Fruit fly (Drosophila melanogaster): ENCODE data around the gene Bsg.

Bsg gene

DNA sequence CACCGCTTCAGTTG, at the start of gene Bsg:
TSS of gene Bsg (plus strand) at position 8 of the 14 bp plus-strand sequence.
- TF ChIP-seq psq (optimal IDR thresholded peaks at IDR 0.05) (no peak), Dll (optimal IDR thresholded peaks at IDR 0.05) (no peak), EcR (GFP tag; optimal IDR thresholded peaks at IDR 0.05) (no peak), CG8478 (optimal IDR thresholded peaks at IDR 0.05) (no peak), usp (GFP tag; optimal IDR thresholded peaks at IDR 0.05) (no peak), pan (optimal IDR thresholded peaks at IDR 0.05) (no peak)

- TF ChIP-seq usp (GFP tag; optimal IDR thresholded peaks at IDR 0.05) (no peak), CG8478 (optimal IDR thresholded peaks at IDR 0.05) (no peak), EcR (GFP tag; optimal IDR thresholded peaks at IDR 0.05) (no peak), Dll (optimal IDR thresholded peaks at IDR 0.05) (no peak), psq (optimal IDR thresholded peaks at IDR 0.05) (no peak), pan (optimal IDR thresholded peaks at IDR 0.05) (no peak)
These were observed 49.5 kb upstream of the Bsg start for dm6 chr2L:8033756-8034155.

dm6 chr2L:8034734-8035133, 48.5 kb upstream of the Bsg start:
- TF ChIP-seq CG8478 (optimal IDR thresholded peaks at IDR 0.05) (no peak), psq (optimal IDR thresholded peaks at IDR 0.05) (no peak), pan (optimal IDR thresholded peaks at IDR 0.05) (no peak), EcR (GFP tag; optimal IDR thresholded peaks at IDR 0.05) (no peak), usp (GFP tag; optimal IDR thresholded peaks at IDR 0.05) (no peak), Dll (optimal IDR thresholded peaks at IDR 0.05) (no peak)

- no peak for TF ChIP-seq CG8478 (optimal IDR thresholded peaks at IDR 0.05)
- TF ChIP-seq psq (optimal IDR thresholded peaks at IDR 0.05) = no peak
- TF ChIP-seq Dll (optimal IDR thresholded peaks at IDR 0.05) = no peak
- TF ChIP-seq EcR (GFP tag; optimal IDR thresholded peaks at IDR 0.05) = no peak
- TF ChIP-seq usp (GFP tag; optimal IDR thresholded peaks at IDR 0.05) = no peak
- no peak for TF ChIP-seq pan (optimal IDR thresholded peaks at IDR 0.05)
These were observed 43.5 kb upstream of the Bsg start, which contains the start of gene CG7367 for dm6 chr2L:8039688-8040087. TSS of gene CG7367 (minus strand) at chr2L:8039788.

dm6 chr2L:8040872-8041271, 42.3 kb upstream of the Bsg start, which contains the start of gene CCDC53:
TSS of gene CCDC53 (plus strand) at chr2L:8041106.
- TF ChIP-seq EcR (GFP tag; optimal IDR thresholded peaks at IDR 0.05) (no peak), usp (GFP tag; optimal IDR thresholded peaks at IDR 0.05) (no peak), pan (optimal IDR thresholded peaks at IDR 0.05) (no peak), psq (optimal IDR thresholded peaks at IDR 0.05) (no peak), Dll (optimal IDR thresholded peaks at IDR 0.05) (no peak), CG8478 (optimal IDR thresholded peaks at IDR 0.05) (no peak)

DNA sequence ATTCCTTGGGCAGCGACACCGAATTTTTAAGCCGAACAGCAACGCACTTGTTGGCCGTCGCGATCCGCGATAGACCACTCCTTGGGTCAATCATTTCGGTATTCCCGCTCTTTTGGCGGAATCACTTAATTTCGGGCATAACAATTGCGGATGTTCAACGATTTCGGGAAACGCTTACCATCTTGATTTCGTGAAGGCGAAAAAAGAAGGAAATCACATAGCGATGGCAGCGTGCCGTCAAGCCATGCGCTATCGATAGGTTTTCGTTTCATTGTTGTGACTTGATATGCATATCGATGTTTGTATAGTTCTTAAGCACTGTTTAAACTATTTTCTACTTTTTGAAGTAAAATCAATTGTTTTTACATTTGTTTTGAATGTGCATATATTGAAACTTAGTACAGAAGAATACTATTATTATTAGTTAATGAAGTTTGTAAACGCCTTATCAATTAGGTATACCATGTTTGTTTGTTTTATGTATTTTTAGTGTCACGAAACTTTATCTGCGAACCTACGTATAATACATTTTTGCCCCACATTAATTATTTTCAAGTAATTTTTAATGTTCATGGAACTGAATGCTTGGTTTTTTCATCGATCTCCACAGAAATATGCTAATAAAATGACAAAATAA, 40.5 kb upstream of the Bsg start, which contains the start of gene RpL36A:
TSS of gene RpL36A (minus strand) at position 265 of the 637 bp plus-strand sequence.
- TF ChIP-seq pan (optimal IDR thresholded peaks at IDR 0.05) (no peak), CG8478 (optimal IDR thresholded peaks at IDR 0.05) (no peak), usp (GFP tag; optimal IDR thresholded peaks at IDR 0.05) (no peak), EcR (GFP tag; optimal IDR thresholded peaks at IDR 0.05) (no peak), Dll (optimal IDR thresholded peaks at IDR 0.05) (no peak), psq (optimal IDR thresholded peaks at IDR 0.05) (no peak)

- TF ChIP-seq EcR (GFP tag; optimal IDR thresholded peaks at IDR 0.05) (no peak), CG8478 (optimal IDR thresholded peaks at IDR 0.05) (no peak), psq (optimal IDR thresholded peaks at IDR 0.05) (no peak), Dll (optimal IDR thresholded peaks at IDR 0.05) (no peak), pan (optimal IDR thresholded peaks at IDR 0.05) (no peak), usp (GFP tag; optimal IDR thresholded peaks at IDR 0.05) (no peak)
These were observed 39.9 kb upstream of the Bsg start, which contains the start of gene Megf8 for dm6 chr2L:8043282-8043668. TSS of gene Megf8 (plus strand) at chr2L:8043471.

DNA sequence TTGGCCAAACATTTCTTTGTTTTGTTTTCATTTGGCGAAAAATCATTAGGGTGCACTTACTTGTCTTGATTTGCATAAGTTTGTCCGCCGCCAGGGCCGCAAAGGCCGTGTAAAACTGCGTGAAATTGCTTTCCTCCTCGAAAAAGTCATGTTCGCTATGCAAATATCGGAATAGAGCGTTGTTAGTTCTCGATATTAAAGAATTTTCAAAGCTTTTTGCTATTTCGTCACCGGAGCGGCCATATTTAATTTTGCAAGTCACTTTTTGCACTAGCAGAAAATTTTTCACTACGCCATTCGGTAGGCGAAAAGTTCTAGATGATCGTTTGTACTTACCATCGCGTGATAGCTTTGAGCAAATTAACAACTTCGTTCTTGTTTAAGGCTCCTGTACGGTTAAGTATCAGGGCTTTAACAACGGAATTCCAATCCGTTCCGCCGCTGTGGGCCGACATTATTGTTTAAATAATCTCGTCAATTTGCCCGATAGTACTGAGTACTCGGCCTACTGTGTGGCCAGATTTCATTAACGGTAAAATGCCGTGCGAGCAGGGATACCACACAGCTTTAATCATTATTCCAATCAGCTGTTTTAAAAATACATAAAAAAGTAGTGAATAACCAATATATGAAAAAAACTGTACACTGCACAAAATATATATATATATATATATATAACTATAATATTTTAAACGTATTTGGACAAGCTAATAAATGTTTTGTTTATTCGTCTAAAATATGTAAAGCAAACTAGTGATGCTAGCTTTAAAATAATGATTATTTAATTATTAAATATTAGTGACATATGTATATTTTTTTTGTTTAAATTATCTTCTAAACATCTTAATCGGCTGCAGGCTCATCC, 11.9 kb upstream of the Bsg start, which contains the start of gene poe:
TSS of gene poe (minus strand) at position 513 of the 865 bp plus-strand sequence.
- no peak for TF ChIP-seq EcR (GFP tag; optimal IDR thresholded peaks at IDR 0.05)
- TF ChIP-seq Dll (optimal IDR thresholded peaks at IDR 0.05) = no peak
- no peak for TF ChIP-seq usp (GFP tag; optimal IDR thresholded peaks at IDR 0.05)
- no peak for TF ChIP-seq CG8478 (optimal IDR thresholded peaks at IDR 0.05)
- no peak for TF ChIP-seq pan (optimal IDR thresholded peaks at IDR 0.05)
- TF ChIP-seq psq (optimal IDR thresholded peaks at IDR 0.05) = no peak

DNA sequence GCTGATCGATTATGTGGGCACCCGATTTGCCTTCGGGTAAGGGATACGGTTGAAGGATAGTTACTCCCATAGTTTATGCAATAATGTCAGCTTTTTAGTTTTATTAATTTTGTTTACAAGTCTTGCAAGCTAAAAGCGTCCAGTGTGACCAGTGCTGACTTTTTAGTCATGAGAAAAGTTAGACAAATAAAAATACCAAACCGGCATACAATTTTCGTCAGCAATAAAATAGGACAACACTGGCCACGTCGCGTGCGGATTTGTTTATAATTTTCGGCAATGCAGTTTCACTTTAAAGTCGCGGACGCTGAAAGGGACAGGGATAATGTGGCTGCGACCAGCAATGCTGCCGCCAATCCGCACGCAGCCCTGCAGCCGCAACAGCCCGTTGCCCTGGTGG, 10.5 kb upstream of the Bsg start, which contains the start of the genes MED20 and Trf:
TSS of gene MED20 (minus strand) at position 157 of the 400 bp plus-strand sequence.
TSS of gene Trf (plus strand) at position 204 of the 400 bp plus-strand sequence.
- no peak for TF ChIP-seq usp (GFP tag; optimal IDR thresholded peaks at IDR 0.05)
- TF ChIP-seq EcR (GFP tag; optimal IDR thresholded peaks at IDR 0.05) = no peak
- no peak for TF ChIP-seq CG8478 (optimal IDR thresholded peaks at IDR 0.05)
- TF ChIP-seq psq (optimal IDR thresholded peaks at IDR 0.05) = no peak
- no peak for TF ChIP-seq Dll (optimal IDR thresholded peaks at IDR 0.05)
- no peak for TF ChIP-seq pan (optimal IDR thresholded peaks at IDR 0.05)

- TF ChIP-seq Dll (optimal IDR thresholded peaks at IDR 0.05) = no peak
- TF ChIP-seq CG8478 (optimal IDR thresholded peaks at IDR 0.05) = no peak
- no peak for TF ChIP-seq psq (optimal IDR thresholded peaks at IDR 0.05)
- TF ChIP-seq pan (optimal IDR thresholded peaks at IDR 0.05) = no peak
- TF ChIP-seq usp (GFP tag; optimal IDR thresholded peaks at IDR 0.05) = no peak
- TF ChIP-seq EcR (GFP tag; optimal IDR thresholded peaks at IDR 0.05) = no peak
These were observed 2.6 kb upstream of the Bsg start for dm6 chr2L:8080645-8081044.

- no peak for TF ChIP-seq EcR (GFP tag; optimal IDR thresholded peaks at IDR 0.05)
- TF ChIP-seq CG8478 (optimal IDR thresholded peaks at IDR 0.05) = no peak
- no peak for TF ChIP-seq Dll (optimal IDR thresholded peaks at IDR 0.05)
- no peak for TF ChIP-seq usp (GFP tag; optimal IDR thresholded peaks at IDR 0.05)
- TF ChIP-seq pan (optimal IDR thresholded peaks at IDR 0.05) = no peak
- no peak for TF ChIP-seq psq (optimal IDR thresholded peaks at IDR 0.05)
These were observed 1.4 kb upstream of the Bsg start for dm6 chr2L:8081640-8082485.

All from whole organism.